Fruit fly (Drosophila melanogaster) whole organism, prepupa: ENCODE data around the gene Dhdds.

Source experiments
- CG10631 ChIP-seq: fragments of 200-800 bp; sonication (Bioruptor generic); optimal IDR thresholded peaks from 2 replicates; lab custom pipeline; 2016; ENCODE audit warnings: missing biosample characterization, missing genetic modification characterization
- CG10669 ChIP-seq: fragments of 200-800 bp; sonication (Bioruptor generic); optimal IDR thresholded peaks from 3 replicates; lab custom pipeline; 2018; ENCODE audit warnings: missing biosample characterization, mild to moderate bottlenecking, missing genetic modification characterization, moderate library complexity
- CG11294 ChIP-seq: fragments of 200-800 bp; sonication (Bioruptor generic); IDR thresholded peaks from 2 replicates; pipeline ENCODE4 v1.3.6; 2022; ENCODE audit warnings: missing biosample characterization, missing genetic modification characterization
- CG11762 ChIP-seq: fragments of 200-800 bp; sonication (Bioruptor generic); optimal IDR thresholded peaks from 3 replicates; lab custom pipeline; 2016; ENCODE audit warnings: missing biosample characterization, missing genetic modification characterization; ENCODE audit not compliant: insufficient read depth
- CG15336 ChIP-seq: fragments of 200-800 bp; sonication (Bioruptor generic); IDR thresholded peaks from 2 replicates; pipeline ENCODE4 v1.3.6; 2022; ENCODE audit warnings: missing biosample characterization, missing genetic modification characterization
- CG1621 ChIP-seq: fragments of 200-800 bp; sonication (Bioruptor generic); optimal IDR thresholded peaks from 3 replicates; lab custom pipeline; 2018; ENCODE audit warnings: missing biosample characterization, mild to moderate bottlenecking, missing genetic modification characterization
- CG3032 ChIP-seq: fragments of 200-800 bp; optimal IDR thresholded peaks from 2 replicates; lab custom pipeline; 2019; ENCODE audit warnings: missing biosample characterization, mild to moderate bottlenecking, missing genetic modification characterization, moderate library complexity
- CG32006 ChIP-seq: fragments of 200-800 bp; sonication (Bioruptor generic); optimal IDR thresholded peaks from 3 replicates; lab custom pipeline; 2017; ENCODE audit warnings: missing biosample characterization, mild to moderate bottlenecking, missing genetic modification characterization
- CG34406 ChIP-seq: fragments of 200-800 bp; sonication (Bioruptor generic); optimal IDR thresholded peaks from 3 replicates; lab custom pipeline; 2016; ENCODE audit warnings: missing biosample characterization, missing genetic modification characterization
- CG3919 ChIP-seq: fragments of 200-800 bp; sonication (Bioruptor generic); optimal IDR thresholded peaks from 3 replicates; lab custom pipeline; 2016; ENCODE audit warnings: missing biosample characterization, missing genetic modification characterization
- CG6163 ChIP-seq: fragments of 200-800 bp; sonication (Bioruptor generic); IDR thresholded peaks from 3 replicates; pipeline ENCODE4 v1.3.6; 2022; ENCODE audit warnings: missing biosample characterization, missing genetic modification characterization
- CG6276 ChIP-seq: fragments of 200-800 bp; sonication (Bioruptor generic); optimal IDR thresholded peaks from 2 replicates; lab custom pipeline; 2017; ENCODE audit warnings: missing biosample characterization, mild to moderate bottlenecking, missing genetic modification characterization
- CG6792 ChIP-seq: fragments of 200-800 bp; sonication (Bioruptor generic); optimal IDR thresholded peaks from 3 replicates; lab custom pipeline; 2016; ENCODE audit warnings: missing biosample characterization, missing genetic modification characterization
- CG6808 ChIP-seq: fragments of 200-800 bp; sonication (Bioruptor generic); optimal IDR thresholded peaks from 3 replicates; lab custom pipeline; 2017; ENCODE audit warnings: missing biosample characterization, missing genetic modification characterization, mild to moderate bottlenecking, moderate library complexity, missing genetic modification reagents
- CG7368 ChIP-seq: fragments of 200-800 bp; sonication (Bioruptor generic); optimal IDR thresholded peaks from 3 replicates; lab custom pipeline; 2016; ENCODE audit warnings: missing biosample characterization, missing genetic modification characterization
- CG8119 ChIP-seq: fragments of 200-800 bp; sonication (Bioruptor generic); IDR thresholded peaks from 3 replicates; pipeline ENCODE4 v1.3.6; 2022; ENCODE audit warnings: missing biosample characterization, missing genetic modification characterization
- CG8319 ChIP-seq: fragments of 200-800 bp; sonication (Bioruptor generic); optimal IDR thresholded peaks from 3 replicates; lab custom pipeline; 2016; ENCODE audit warnings: missing biosample characterization, missing genetic modification characterization
- CG9139 ChIP-seq: fragments of 200-800 bp; sonication (Bioruptor generic); optimal IDR thresholded peaks from 3 replicates; lab custom pipeline; 2017; ENCODE audit warnings: missing biosample characterization, mild to moderate bottlenecking, missing genetic modification characterization
- Eip75B ChIP-seq: fragments of 200-800 bp; sonication (Bioruptor generic); optimal IDR thresholded peaks from 3 replicates; lab custom pipeline; 2016; ENCODE audit warnings: missing biosample characterization, missing genetic modification characterization
- Eip78C ChIP-seq: fragments of 200-800 bp; sonication (Bioruptor generic); peaks from one replicate; lab custom pipeline; 2016; ENCODE audit warnings: missing biosample characterization, missing genetic modification characterization
- Eip93F ChIP-seq: fragments of 200-800 bp; sonication (Bioruptor generic); optimal IDR thresholded peaks from 2 replicates; lab custom pipeline; 2016; ENCODE audit warnings: missing biosample characterization, mild to moderate bottlenecking, missing genetic modification characterization
- Ets21C ChIP-seq: fragments of 200-800 bp; sonication (Bioruptor generic); optimal IDR thresholded peaks from 3 replicates; lab custom pipeline; 2016; ENCODE audit warnings: missing biosample characterization, missing genetic modification characterization
- Ets96B ChIP-seq: fragments of 200-800 bp; optimal IDR thresholded peaks from 2 replicates; lab custom pipeline; 2019; ENCODE audit warnings: missing biosample characterization, mild to moderate bottlenecking, missing genetic modification characterization, moderate library complexity
- Gug ChIP-seq: fragments of 200-800 bp; sonication (Bioruptor generic); IDR thresholded peaks from 2 replicates; pipeline ENCODE4 v1.3.6; 2022; ENCODE audit warnings: missing biosample characterization, missing genetic modification characterization
- Hr38 ChIP-seq: sonication (Bioruptor generic); optimal IDR thresholded peaks from 2 replicates; lab custom pipeline; 2016; ENCODE audit warnings: missing biosample characterization, missing genetic modification characterization
- Hr39 ChIP-seq: fragments of 200-800 bp; sonication (Bioruptor generic); optimal IDR thresholded peaks from 2 replicates; lab custom pipeline; 2016; ENCODE audit warnings: missing biosample characterization, missing genetic modification characterization
- Hr4 ChIP-seq: fragments of 200-800 bp; sonication (Bioruptor generic); optimal IDR thresholded peaks from 3 replicates; lab custom pipeline; 2016; ENCODE audit warnings: missing biosample characterization, missing genetic modification characterization
- Met ChIP-seq: fragments of 200-800 bp; sonication (Bioruptor generic); optimal IDR thresholded peaks from 3 replicates; lab custom pipeline; 2016; ENCODE audit warnings: missing biosample characterization, missing genetic modification characterization
- Smox ChIP-seq: fragments of 200-800 bp; sonication (Bioruptor generic); optimal IDR thresholded peaks from 3 replicates; lab custom pipeline; 2016; ENCODE audit warnings: missing biosample characterization, missing genetic modification characterization
- Sox102F ChIP-seq: fragments of 200-800 bp; sonication (Bioruptor generic); optimal IDR thresholded peaks from 2 replicates; lab custom pipeline; 2016; ENCODE audit warnings: missing biosample characterization, mild to moderate bottlenecking, missing genetic modification characterization
- Sox14 ChIP-seq: fragments of 200-800 bp; sonication (Bioruptor generic); optimal IDR thresholded peaks from 3 replicates; lab custom pipeline; 2016; ENCODE audit warnings: missing biosample characterization, missing genetic modification characterization
- achi ChIP-seq: fragments of 200-800 bp; sonication (Bioruptor generic); optimal IDR thresholded peaks from 3 replicates; lab custom pipeline; 2016; ENCODE audit warnings: missing biosample characterization, missing genetic modification characterization
- acj6 ChIP-seq: fragments of 200-800 bp; sonication (Bioruptor generic); optimal IDR thresholded peaks from 3 replicates; lab custom pipeline; 2016; ENCODE audit warnings: missing biosample characterization, missing genetic modification characterization
- cyc ChIP-seq: fragments of 200-800 bp; sonication (Bioruptor generic); optimal IDR thresholded peaks from 3 replicates; lab custom pipeline; 2016; ENCODE audit warnings: missing biosample characterization, missing genetic modification characterization
- eg ChIP-seq: fragments of 200-800 bp; sonication (Bioruptor generic); IDR thresholded peaks from 3 replicates; pipeline ENCODE4 v1.3.6; 2022; ENCODE audit warnings: missing biosample characterization, missing genetic modification characterization
- esn ChIP-seq: fragments of 200-800 bp; sonication (Bioruptor generic); optimal IDR thresholded peaks from 2 replicates; lab custom pipeline; 2016; ENCODE audit warnings: missing biosample characterization, mild to moderate bottlenecking, missing genetic modification characterization, moderate library complexity
- fd59A ChIP-seq: fragments of 200-800 bp; sonication (Bioruptor generic); optimal IDR thresholded peaks from 2 replicates; lab custom pipeline; 2017; ENCODE audit warnings: missing biosample characterization, mild to moderate bottlenecking, missing genetic modification characterization, missing genetic modification reagents
- fd85E ChIP-seq: fragments of 200-800 bp; sonication (Bioruptor generic); optimal IDR thresholded peaks from 3 replicates; lab custom pipeline; 2016; ENCODE audit warnings: missing biosample characterization, missing genetic modification characterization
- fkh ChIP-seq: fragments of 200-800 bp; sonication (Bioruptor generic); optimal IDR thresholded peaks from 3 replicates; lab custom pipeline; 2017; ENCODE audit warnings: missing biosample characterization, mild to moderate bottlenecking, missing genetic modification characterization, moderate library complexity
- lz ChIP-seq: fragments of 200-800 bp; sonication (Bioruptor generic); optimal IDR thresholded peaks from 3 replicates; lab custom pipeline; 2016; ENCODE audit warnings: missing biosample characterization, missing genetic modification characterization
- pdm3 ChIP-seq: fragments of 200-800 bp; sonication (Bioruptor generic); optimal IDR thresholded peaks from 3 replicates; lab custom pipeline; 2016; ENCODE audit warnings: missing biosample characterization, missing genetic modification characterization
- salr ChIP-seq, 2 experiments: fragments of 200-800 bp; sonication (Bioruptor generic); optimal IDR thresholded peaks; 3 replicates each; lab custom pipeline; 2016 to 2018; ENCODE audit warnings: missing biosample characterization in 2 of 2, missing genetic modification characterization in 2 of 2, mild to moderate bottlenecking in 1 of 2
- spab ChIP-seq: fragments of 200-800 bp; sonication (Bioruptor generic); optimal IDR thresholded peaks from 2 replicates; lab custom pipeline; 2017; ENCODE audit warnings: missing biosample characterization, mild to moderate bottlenecking, missing genetic modification characterization, missing genetic modification reagents
- ss ChIP-seq, 2 experiments: fragments of 200-800 bp; sonication (Bioruptor generic); optimal IDR thresholded peaks; 2 replicates in 1 of 2; 3 replicates in 1 of 2; lab custom pipeline; 2017 to 2018; ENCODE audit warnings: mild to moderate bottlenecking in 2 of 2, missing biosample characterization in 2 of 2, missing genetic modification characterization in 2 of 2, moderate library complexity in 1 of 2
- svp ChIP-seq: fragments of 200-800 bp; sonication (Bioruptor generic); peaks from one replicate; lab custom pipeline; 2016; ENCODE audit warnings: missing biosample characterization, missing genetic modification characterization
- vri ChIP-seq: fragments of 200-800 bp; sonication (Bioruptor generic); optimal IDR thresholded peaks from 3 replicates; lab custom pipeline; 2016; ENCODE audit warnings: missing biosample characterization, mild to moderate bottlenecking, missing genetic modification characterization

Dhdds gene

dm6 chrX:7892539-7892899 lies 40.6 kb downstream of the Dhdds start (continued):
- TF ChIP-seq cyc (GFP tag; lab: Kevin White, UChicago) (peak; percentile 51), Gug (GFP tag; lab: Robert Waterston, UW) (0 out of 2 replicates have a peak, but pooled peaks have one; percentile 27), eg (GFP tag; lab: Robert Waterston, UW) (no peak), fd59A (GFP tag; lab: Kevin White, UChicago) (peak; percentile 32), CG3919 (peak; percentile 59), CG9139 (GFP tag; lab: Kevin White, UChicago) (no peak), CG6792 (peak; percentile 48), CG11762 (GFP tag; lab: Kevin White, UChicago) (peak; percentile 46), achi (GFP tag; lab: Kevin White, UChicago) (peak; percentile 53), CG10631 (GFP tag; lab: Kevin White, UChicago) (peak; percentile 53), lz (GFP tag; lab: Kevin White, UChicago) (peak; percentile 67), CG10669 (GFP tag; lab: Kevin White, UChicago) (peak; percentile 39), CG34406 (peak; percentile 41), fd85E (no peak), CG3032 (tag; lab: Kevin White, UChicago) (peak; percentile 43), Met (peak; percentile 72), CG8119 (GFP tag; lab: Robert Waterston, UW) (peak; percentile 72), CG7368 (GFP tag; lab: Kevin White, UChicago) (no peak), ss (GFP tag; optimal IDR thresholded peaks at IDR 0.05; lab: Kevin White, UChicago) (peak; percentile 1 to 48), fkh (GFP tag; lab: Kevin White, UChicago) (no peak), Eip75B (GFP tag; lab: Kevin White, UChicago) (peak; percentile 59), Ets21C (GFP tag; lab: Kevin White, UChicago) (peak; percentile 55)
- TF ChIP-seq, all 60 proteins: peak for 45

dm6 chrX:7891596-7892538 lies 41.3 kb downstream of the Dhdds start, which contains the start of gene Nek2:
Gene Nek2, minus strand, starts transcription at chrX:7891646.
- TF ChIP-seq CG32006 (GFP tag; lab: Kevin White, UChicago) (peak; percentile 31), CG11294 (GFP tag; lab: Robert Waterston, UW) (no peak), CG9139 (GFP tag; lab: Kevin White, UChicago) (no peak), fd85E (no peak), CG6808 (GFP tag; lab: Kevin White, UChicago) (peak; percentile 50), achi (GFP tag; lab: Kevin White, UChicago) (peak; percentile 1), lz (GFP tag; lab: Kevin White, UChicago) (peak; percentile 9), svp (peak; percentile 37), CG6163 (GFP tag; lab: Robert Waterston, UW) (no peak), CG3032 (tag; lab: Kevin White, UChicago) (peak; percentile 34), CG10669 (GFP tag; lab: Kevin White, UChicago) (peak; percentile 19), Eip93F (GFP tag; lab: Kevin White, UChicago) (no peak), pdm3 (GFP tag; lab: Kevin White, UChicago) (no peak), Sox14 (no peak), Ets21C (GFP tag; lab: Kevin White, UChicago) (no peak), ss (GFP tag; optimal IDR thresholded peaks at IDR 0.05; lab: Kevin White, UChicago) (peak; percentile 42 to 52), acj6 (GFP tag; lab: Kevin White, UChicago) (peak; percentile 14), CG3919 (peak; percentile 33), vri (GFP tag; lab: Kevin White, UChicago) (peak; percentile 15), Eip78C (peak; percentile 79), CG34406 (no peak), Hr38 (GFP tag; lab: Kevin White, UChicago) (no peak), Smox (GFP tag; lab: Kevin White, UChicago) (peak; percentile 16), Hr39 (no peak), CG1621 (tag; lab: Kevin White, UChicago) (no peak), Ets96B (tag; lab: Kevin White, UChicago) (peak; percentile 27), spab (GFP tag; lab: Kevin White, UChicago) (peak; percentile 29), salr (GFP tag; optimal IDR thresholded peaks at IDR 0.05; lab: Kevin White, UChicago) (no peak), esn (GFP tag; lab: Kevin White, UChicago) (peak; percentile 18), fkh (GFP tag; lab: Kevin White, UChicago) (no peak), Sox102F (GFP tag; lab: Kevin White, UChicago) (no peak), CG10631 (GFP tag; lab: Kevin White, UChicago) (peak; percentile 26), CG8319 (GFP tag; lab: Kevin White, UChicago) (no peak), CG11762 (GFP tag; lab: Kevin White, UChicago) (no peak), Hr4 (GFP tag; lab: Kevin White, UChicago) (no peak), CG6276 (peak; percentile 19), CG15336 (GFP tag; lab: Robert Waterston, UW) (0 out of 2 replicates have a peak, but pooled peaks have one; percentile 15)
